Fruit fly (Drosophila melanogaster): ENCODE results near the gene CG14968.

The CG14968 gene

DNA sequence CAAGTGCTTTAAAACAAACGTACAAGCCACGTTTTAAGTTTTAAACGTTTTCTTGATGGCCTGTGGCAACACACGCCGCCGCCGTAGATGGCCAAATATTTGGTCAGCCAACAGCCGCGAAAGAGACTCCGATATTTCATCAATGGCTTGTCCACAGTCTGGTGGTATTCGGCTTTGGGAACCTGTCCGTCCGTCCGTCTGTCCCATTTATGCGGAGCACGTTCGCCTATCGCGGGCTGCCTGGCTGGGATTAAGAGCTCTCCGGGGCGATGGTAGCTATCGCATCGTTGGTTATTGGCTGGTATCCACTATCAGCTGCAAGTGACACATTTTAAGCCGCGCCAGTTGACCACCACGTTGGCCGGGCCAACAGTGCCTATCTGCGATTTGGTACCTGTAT lies 4.7 kb upstream of the CG14968 start:
- TF ChIP-seq CG2199 (GFP tag; IDR thresholded peaks at IDR 0.05) (0 out of 3 replicates have a peak, but pooled peaks have one; percentile 19), HHEX (GFP tag; optimal IDR thresholded peaks at IDR 0.05) (peak; percentile 10), vvl (GFP tag; IDR thresholded peaks at IDR 0.05) (peak; percentile 52), TFAM (GFP tag; optimal IDR thresholded peaks at IDR 0.05) (no peak), CG7372 (GFP tag; IDR thresholded peaks at IDR 0.05) (no peak), mirr (GFP tag; optimal IDR thresholded peaks at IDR 0.05) (no peak), Bgb (GFP tag; IDR thresholded peaks at IDR 0.05; ENCODE audit: partially characterized antibody) (0 out of 2 replicates have a peak, but pooled peaks have one; percentile 12), Nf-YC (tag; optimal IDR thresholded peaks at IDR 0.05) (peak; percentile 27), Med (GFP tag) (peak; percentile 65), E2f2 (GFP tag; IDR thresholded peaks at IDR 0.05) (0 out of 2 replicates have a peak, but pooled peaks have one; percentile 6), CG14710 (tag; optimal IDR thresholded peaks at IDR 0.05) (no peak), CG18599 (GFP tag; optimal IDR thresholded peaks at IDR 0.05) (no peak), pnt (GFP tag; optimal IDR thresholded peaks at IDR 0.05) (no peak), zen (tag; optimal IDR thresholded peaks at IDR 0.05) (peak; percentile 5), bbx (GFP tag; IDR thresholded peaks at IDR 0.05; ENCODE audit: partially characterized antibody) (peak; percentile 32; the same call in 1 of the 2 replicates), ara (GFP tag; IDR thresholded peaks at IDR 0.05) (no peak), lab (GFP tag; optimal IDR thresholded peaks at IDR 0.05) (peak; percentile 35), Ptx1 (GFP tag; IDR thresholded peaks at IDR 0.05) (peak; percentile 17; the same call in 1 of the 2 replicates), ab (GFP tag; optimal IDR thresholded peaks at IDR 0.05) (no peak)

DNA sequence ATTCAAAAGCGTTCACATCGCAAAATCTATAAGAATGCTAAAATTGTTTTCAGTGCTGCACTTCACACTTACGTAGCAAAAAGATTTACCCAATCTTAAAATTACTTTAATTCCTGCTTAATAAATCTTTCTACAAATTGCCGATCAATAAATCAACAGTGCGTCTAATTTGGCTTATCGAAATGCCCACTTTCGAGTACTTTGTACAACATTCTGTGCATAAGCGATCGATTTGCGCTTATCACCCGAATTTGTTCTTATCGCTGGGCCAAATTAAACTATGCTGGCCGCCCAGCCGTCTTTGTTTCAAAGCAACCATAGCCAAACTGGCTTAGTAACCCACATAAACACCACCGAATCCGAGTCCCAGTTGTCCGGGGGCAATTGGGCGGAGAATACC lies 3.6 kb upstream of the CG14968 start:
- TF ChIP-seq CG12155 (GFP tag; optimal IDR thresholded peaks at IDR 0.05) (no peak), CG2678 (tag; optimal IDR thresholded peaks at IDR 0.05) (peak; percentile 8), PHDP (tag; optimal IDR thresholded peaks at IDR 0.05) (peak; percentile 11), CG12942 (GFP tag; optimal IDR thresholded peaks at IDR 0.05) (no peak), CG10959 (GFP tag; IDR thresholded peaks at IDR 0.05) (no peak), CG16863 (GFP tag; optimal IDR thresholded peaks at IDR 0.05) (no peak), CG15011 (GFP tag; optimal IDR thresholded peaks at IDR 0.05) (no peak), Pdp1 (GFP tag; optimal IDR thresholded peaks at IDR 0.05) (peak in 1 of 2 experiments; percentile 15), CG17186 (GFP tag; optimal IDR thresholded peaks at IDR 0.05) (no peak), lab (GFP tag; optimal IDR thresholded peaks at IDR 0.05) (peak; percentile 40), sna (GFP tag; IDR thresholded peaks at IDR 0.05; ENCODE audit: partially characterized antibody) (no peak), sug (tag; optimal IDR thresholded peaks at IDR 0.05) (peak; percentile 55), CG15479 (GFP tag; optimal IDR thresholded peaks at IDR 0.05) (peak; percentile 17), CG13296 (GFP tag; optimal IDR thresholded peaks at IDR 0.05) (peak; percentile 47), grn (GFP tag; optimal IDR thresholded peaks at IDR 0.05) (peak; percentile 54), vfl (GFP tag; optimal IDR thresholded peaks at IDR 0.05) (no peak), CG18599 (GFP tag; optimal IDR thresholded peaks at IDR 0.05) (peak; percentile 43), Asciz (GFP tag; optimal IDR thresholded peaks at IDR 0.05) (peak; percentile 7), sd (tag; optimal IDR thresholded peaks at IDR 0.05) (peak; percentile 66), scrt (GFP tag; optimal IDR thresholded peaks at IDR 0.05) (no peak), CG32532 (GFP tag; IDR thresholded peaks at IDR 0.05) (no peak), ranshi (GFP tag; IDR thresholded peaks at IDR 0.05) (no peak), pita (GFP tag; optimal IDR thresholded peaks at IDR 0.05) (no peak), E2f1 (GFP tag; IDR thresholded peaks at IDR 0.05) (no peak), vnd (GFP tag; IDR thresholded peaks at IDR 0.05; ENCODE audit: partially characterized antibody) (0 out of 3 replicates have a peak, but pooled peaks have one; percentile 40), CG34376 (GFP tag; optimal IDR thresholded peaks at IDR 0.05) (peak; percentile 93), HHEX (GFP tag; optimal IDR thresholded peaks at IDR 0.05) (peak; percentile 7), ara (GFP tag; IDR thresholded peaks at IDR 0.05) (no peak), Hmx (GFP tag; optimal IDR thresholded peaks at IDR 0.05) (no peak), mirr (GFP tag; optimal IDR thresholded peaks at IDR 0.05) (peak; percentile 62), CG6813 (GFP tag; optimal IDR thresholded peaks at IDR 0.05) (peak; percentile 1), chm (GFP tag; IDR thresholded peaks at IDR 0.05) (0 out of 2 replicates have a peak, but pooled peaks have one; percentile 18), exex (tag; optimal IDR thresholded peaks at IDR 0.05) (peak; percentile 100), CG31224 (GFP tag; IDR thresholded peaks at IDR 0.05) (peak; percentile 58; the same call in 1 of the 2 replicates)

Data from whole organism, embryonic.